Fruit fly (Drosophila melanogaster): ENCODE results near the gene Nup93-2.

- TF ChIP-seq pan (optimal IDR thresholded peaks at IDR 0.05): no peak
- TF ChIP-seq Dll (optimal IDR thresholded peaks at IDR 0.05): no peak
These were observed 22.8 kb downstream of the Nup93-2 start, which contains the start of gene btsz for dm6 chr3R:14875274-14875964.

Measured in whole organism.